Worm (Caenorhabditis elegans): ENCODE data around the gene sra-12.

sra-12 gene

DNA sequence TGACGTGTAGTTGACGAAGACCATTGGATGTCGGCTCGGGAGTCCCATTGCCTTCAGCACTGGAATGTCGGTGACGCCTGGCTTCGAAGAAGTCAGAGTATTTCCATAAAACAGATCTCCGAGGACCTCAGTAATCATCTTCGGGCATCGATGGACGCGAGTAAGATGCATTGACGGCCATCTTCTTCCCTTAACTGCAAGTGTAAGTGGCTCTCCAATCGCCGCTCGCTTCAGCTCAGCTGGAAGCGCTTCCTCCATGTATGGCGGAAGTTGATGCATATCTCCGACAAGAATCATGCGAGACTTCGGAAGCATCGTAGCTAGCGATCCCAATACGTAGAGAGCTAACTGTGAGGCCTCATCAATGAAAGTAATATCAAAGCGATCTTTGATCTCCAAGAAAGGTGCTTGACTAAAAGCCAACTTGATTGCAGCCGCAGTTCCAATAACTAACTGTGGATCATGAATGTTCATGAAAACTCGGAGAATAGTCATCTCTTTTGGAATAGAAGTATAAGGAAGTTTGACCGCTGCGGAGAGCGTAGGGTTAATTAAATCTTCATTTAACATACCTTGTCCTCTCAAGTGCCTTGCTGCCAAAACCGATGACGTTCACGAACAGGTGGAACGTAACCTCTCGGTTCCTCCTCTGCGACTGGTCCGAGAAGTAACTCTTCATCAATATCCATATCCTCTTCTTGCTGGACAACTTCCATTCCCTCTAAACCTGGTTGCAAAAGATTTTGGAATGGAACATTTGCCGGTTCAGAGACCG lies 29.9 kb upstream of the sra-12 start:
- no peak for TF ChIP-seq sem-2 (GFP tag; optimal IDR thresholded peaks at IDR 0.05)
- no peak for TF ChIP-seq drap-1 (GFP tag; optimal IDR thresholded peaks at IDR 0.05)
- no peak for TF ChIP-seq hlh-1 (tag; optimal IDR thresholded peaks at IDR 0.05)
- TF ChIP-seq elt-3 (tag; optimal IDR thresholded peaks at IDR 0.05) = no peak
- TF ChIP-seq ham-2 (GFP tag; optimal IDR thresholded peaks at IDR 0.05) = no peak
- no peak for TF ChIP-seq blmp-1 (tag; optimal IDR thresholded peaks at IDR 0.05)
- TF ChIP-seq ceh-39 (tag; optimal IDR thresholded peaks at IDR 0.05) = no peak
- TF ChIP-seq unc-39 (tag; optimal IDR thresholded peaks at IDR 0.05) = no peak
- TF ChIP-seq unc-62 (GFP tag; optimal IDR thresholded peaks at IDR 0.05) = no peak
- no peak for TF ChIP-seq mls-2 (tag; optimal IDR thresholded peaks at IDR 0.05)
- no peak for TF ChIP-seq snpc-4 (tag; optimal IDR thresholded peaks at IDR 0.05)
- no peak for TF ChIP-seq nhr-2 (tag; optimal IDR thresholded peaks at IDR 0.05)
- no peak for TF ChIP-seq flh-1 (GFP tag; optimal IDR thresholded peaks at IDR 0.05)

DNA sequence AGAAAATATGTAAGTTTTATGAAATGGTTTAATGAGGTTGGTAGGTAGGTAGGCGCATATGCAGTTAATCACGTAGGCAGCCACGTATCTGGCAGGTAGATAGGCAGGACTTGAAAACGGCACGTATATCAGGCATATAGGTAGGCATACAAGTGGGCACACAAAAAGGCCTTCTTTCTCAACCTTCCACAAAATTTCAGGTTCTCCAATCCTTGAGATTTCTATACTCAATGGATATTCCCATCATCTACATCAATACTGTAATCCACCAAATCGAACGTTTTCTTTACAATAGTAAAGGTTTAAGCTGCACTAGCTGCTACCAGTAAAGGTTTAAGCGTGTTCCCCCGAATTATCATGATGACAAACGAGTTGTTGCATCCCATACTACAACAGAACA lies 28.0 kb upstream of the sra-12 start:
- TF ChIP-seq hlh-1 (tag; optimal IDR thresholded peaks at IDR 0.05) = no peak
- no peak for TF ChIP-seq ham-2 (GFP tag; optimal IDR thresholded peaks at IDR 0.05)
- TF ChIP-seq nhr-2 (tag; optimal IDR thresholded peaks at IDR 0.05) = no peak
- no peak for TF ChIP-seq nhr-28 (tag; optimal IDR thresholded peaks at IDR 0.05)
- TF ChIP-seq lin-32 (GFP tag; optimal IDR thresholded peaks at IDR 0.05) = no peak
- TF ChIP-seq mls-2 (tag; optimal IDR thresholded peaks at IDR 0.05) = no peak
- TF ChIP-seq ces-1 (GFP tag; optimal IDR thresholded peaks at IDR 0.05) = no peak
- no peak for TF ChIP-seq ceh-43 (GFP tag; optimal IDR thresholded peaks at IDR 0.05)
- no peak for TF ChIP-seq mep-1 (tag; optimal IDR thresholded peaks at IDR 0.05)
- no peak for TF ChIP-seq ceh-39 (tag; optimal IDR thresholded peaks at IDR 0.05)
- TF ChIP-seq bed-3 (GFP tag; optimal IDR thresholded peaks at IDR 0.05) = no peak
- TF ChIP-seq zip-8 (tag; optimal IDR thresholded peaks at IDR 0.05) = no peak
- TF ChIP-seq tbx-8 (GFP tag; optimal IDR thresholded peaks at IDR 0.05) = no peak
- no peak for TF ChIP-seq mab-5 (tag; optimal IDR thresholded peaks at IDR 0.05)
- no peak for TF ChIP-seq elt-3 (tag; optimal IDR thresholded peaks at IDR 0.05)
- no peak for TF ChIP-seq unc-62 (GFP tag; optimal IDR thresholded peaks at IDR 0.05)
- TF ChIP-seq nhr-237 (tag; optimal IDR thresholded peaks at IDR 0.05) = no peak
- no peak for TF ChIP-seq snpc-4 (tag; optimal IDR thresholded peaks at IDR 0.05)
- no peak for TF ChIP-seq elt-1 (tag; optimal IDR thresholded peaks at IDR 0.05; ENCODE audit: borderline replicate concordance, insufficient read depth)

DNA sequence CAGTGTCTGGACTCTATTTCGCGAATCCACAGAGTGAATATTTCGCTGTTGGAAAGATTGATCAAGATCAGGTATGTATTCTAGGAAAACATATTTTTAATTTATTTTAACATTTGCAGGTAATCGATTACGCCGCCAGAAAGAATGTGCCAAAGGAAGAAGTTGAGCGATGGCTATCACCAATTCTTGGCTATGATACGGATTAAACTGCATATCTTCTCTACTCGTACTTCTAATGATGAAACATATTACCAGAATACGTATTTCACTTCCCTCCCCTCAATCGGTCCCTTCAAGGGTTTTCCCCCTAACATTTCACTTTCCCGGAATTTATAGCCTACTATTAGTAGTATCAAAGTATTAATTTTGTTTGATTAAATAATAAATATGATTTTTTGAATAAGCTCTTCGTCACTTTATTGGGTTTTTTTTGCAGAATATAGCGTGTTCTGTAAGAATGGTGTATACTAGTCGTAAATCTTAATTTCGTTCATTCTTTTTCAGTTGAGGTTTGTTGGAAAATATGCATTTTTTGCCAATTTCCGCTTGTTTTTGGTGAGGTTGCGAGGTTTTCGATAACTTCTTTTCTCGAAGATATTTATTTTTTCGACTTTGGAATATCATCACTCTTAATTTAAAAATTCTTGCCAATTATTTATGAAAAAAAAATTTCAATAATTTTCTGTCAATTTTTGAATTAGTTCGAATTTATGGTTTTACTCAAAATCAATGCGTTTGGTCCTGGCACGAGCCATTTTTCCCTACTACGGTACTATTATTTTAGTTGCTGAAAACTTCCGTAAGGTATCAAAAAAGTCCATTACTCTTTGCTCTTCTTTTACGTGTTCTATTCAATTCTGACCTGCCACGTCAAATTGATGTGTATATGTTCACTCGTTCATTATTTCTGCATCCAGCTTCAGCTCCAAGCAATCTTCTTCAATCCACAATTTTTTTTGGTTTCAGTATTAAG lies 26.7 kb upstream of the sra-12 start:
- no peak for TF ChIP-seq nhr-28 (tag; optimal IDR thresholded peaks at IDR 0.05)
- no peak for TF ChIP-seq M03D4.4 (tag; optimal IDR thresholded peaks at IDR 0.05)
- no peak for TF ChIP-seq ztf-11 (tag; optimal IDR thresholded peaks at IDR 0.05)
- TF ChIP-seq ham-2 (GFP tag; optimal IDR thresholded peaks at IDR 0.05) = no peak
- TF ChIP-seq elt-1 (tag; optimal IDR thresholded peaks at IDR 0.05; ENCODE audit: borderline replicate concordance, insufficient read depth) = no peak
- TF ChIP-seq pha-4 (tag; optimal IDR thresholded peaks at IDR 0.05) = no peak
- TF ChIP-seq bed-3 (GFP tag; optimal IDR thresholded peaks at IDR 0.05) = no peak
- no peak for TF ChIP-seq ceh-83 (GFP tag; optimal IDR thresholded peaks at IDR 0.05)
- TF ChIP-seq elt-3 (tag; optimal IDR thresholded peaks at IDR 0.05) = no peak
- no peak for TF ChIP-seq mep-1 (tag; optimal IDR thresholded peaks at IDR 0.05)
- no peak for TF ChIP-seq nhr-76 (tag; optimal IDR thresholded peaks at IDR 0.05)
- no peak for TF ChIP-seq ceh-43 (GFP tag; optimal IDR thresholded peaks at IDR 0.05)
- TF ChIP-seq lsy-2 (tag; optimal IDR thresholded peaks at IDR 0.05) = no peak
- no peak for TF ChIP-seq cnd-1 (tag; optimal IDR thresholded peaks at IDR 0.05)
- TF ChIP-seq sem-2 (GFP tag; optimal IDR thresholded peaks at IDR 0.05) = no peak
- no peak for TF ChIP-seq ces-1 (GFP tag; optimal IDR thresholded peaks at IDR 0.05)
- no peak for TF ChIP-seq sptf-1 (tag; optimal IDR thresholded peaks at IDR 0.05)
